Worm (Caenorhabditis elegans): Measurements from ENCODE around the gene T05B4.9.

ce11 chrV:4082952-4083351, 35.3 kb downstream of the T05B4.9 start, which contains the start of gene F38H12.5:
- TF ChIP-seq nhr-11 (tag; optimal IDR thresholded peaks at IDR 0.05) (no peak), skn-1 (tag; optimal IDR thresholded peaks at IDR 0.05) (no peak), nhr-237 (tag; optimal IDR thresholded peaks at IDR 0.05) (no peak), lin-39 (tag; optimal IDR thresholded peaks at IDR 0.05) (no peak), nhr-129 (tag; optimal IDR thresholded peaks at IDR 0.05) (no peak), ztf-11 (tag; optimal IDR thresholded peaks at IDR 0.05) (no peak), nhr-77 (tag; optimal IDR thresholded peaks at IDR 0.05) (no peak), ztf-4 (tag; optimal IDR thresholded peaks at IDR 0.05) (no peak), nhr-12 (tag; optimal IDR thresholded peaks at IDR 0.05) (no peak), ama-1 (optimal IDR thresholded peaks at IDR 0.05) (no peak)
